Fruit fly (Drosophila melanogaster) whole organism, larva: Measurements from ENCODE around the gene CG17169.

Source experiments
- noc ChIP-seq: fragments of 200-800 bp; sonication (Bioruptor generic); optimal IDR thresholded peaks from 3 replicates; lab custom pipeline; 2019; ENCODE audit warnings: missing biosample characterization, mild to moderate bottlenecking, missing genetic modification characterization, moderate library complexity

CG17169 gene

DNA sequence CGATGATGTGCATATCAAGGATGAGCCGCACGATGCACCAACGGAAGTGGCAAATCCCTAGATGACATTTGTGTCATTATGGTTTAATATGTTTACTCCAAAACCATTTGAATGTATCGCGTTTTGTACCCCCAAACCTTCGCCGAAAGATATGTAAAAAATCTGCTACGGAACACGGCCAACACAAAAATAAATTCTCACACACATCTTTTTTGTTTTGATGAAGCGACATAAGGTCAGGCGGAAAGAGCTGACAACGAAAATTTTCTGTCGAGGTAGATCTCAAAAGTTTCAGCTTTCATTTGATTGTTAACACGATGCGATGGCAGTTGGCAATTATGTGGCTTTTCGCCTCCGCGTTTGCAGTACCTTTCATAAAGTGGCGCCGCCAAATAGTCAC is at the start of gene CG17169:
TSS of gene CG17169 (plus strand) at position 301 of the 400 bp plus-strand sequence.
- TF ChIP-seq noc, result no peak

DNA sequence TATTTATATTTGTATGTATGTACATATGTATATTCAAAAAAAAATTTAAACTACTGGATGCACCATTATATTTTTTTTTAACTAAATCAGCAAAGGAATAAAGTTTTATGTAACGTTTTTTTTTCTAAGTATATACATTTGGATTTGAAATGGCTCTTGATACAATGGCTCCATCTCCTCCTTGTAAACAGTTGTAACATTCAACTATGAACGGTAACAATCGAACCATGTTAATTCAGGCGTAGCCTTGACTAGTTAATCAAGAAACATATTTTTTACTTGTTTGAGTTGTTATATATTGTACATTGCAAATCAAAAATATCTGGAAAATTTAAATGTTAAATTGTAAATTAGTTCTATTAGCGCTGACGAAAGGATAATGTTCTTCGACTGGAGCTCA is 48.7 kb upstream of the CG17169 start, which contains the start of gene CG12061:
TSS of gene CG12061 (plus strand) at position 301 of the 400 bp plus-strand sequence.
- TF ChIP-seq noc, result no peak

DNA sequence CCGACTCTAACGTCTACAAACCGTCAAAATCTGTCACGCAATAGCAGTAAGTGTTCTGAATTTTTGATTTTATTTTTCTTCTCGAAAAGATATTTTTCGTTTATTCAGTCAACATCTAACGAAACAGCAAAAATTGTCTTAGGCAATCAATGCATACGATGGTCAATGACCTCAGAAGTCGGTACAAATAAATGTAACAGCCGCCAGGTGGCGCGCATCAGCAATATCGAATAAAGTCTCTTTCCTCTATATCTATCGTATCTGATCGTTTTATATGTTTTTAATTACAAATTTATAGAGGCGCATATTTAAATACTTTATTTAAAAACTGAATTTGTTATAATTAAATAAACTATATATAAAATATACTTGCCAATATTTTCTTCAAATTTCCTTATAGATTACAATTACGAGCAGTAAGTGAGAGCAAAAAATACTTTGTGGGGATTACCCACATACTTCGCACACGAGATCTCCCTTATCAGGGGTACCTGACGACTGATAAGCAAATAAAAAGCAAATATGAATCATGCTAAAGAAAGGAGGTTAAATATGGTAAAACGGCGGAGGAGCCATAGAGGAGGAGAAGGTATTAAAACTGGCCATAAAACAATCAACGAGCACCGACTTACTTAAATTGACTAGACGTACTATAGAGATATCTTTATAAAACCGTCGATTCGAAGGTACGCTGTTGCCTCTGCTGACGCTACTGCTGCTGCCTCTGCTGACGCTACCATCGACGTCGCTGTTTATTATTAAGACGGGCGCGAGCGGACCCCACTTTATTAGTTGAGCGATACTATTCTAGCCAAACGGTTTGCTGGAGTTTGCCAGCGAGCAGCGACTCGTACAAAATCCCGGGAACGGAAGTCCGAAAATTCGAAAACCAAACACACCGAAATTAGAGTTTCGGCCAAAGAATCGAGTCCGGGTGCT is 16.7 kb upstream of the CG17169 start, which contains the start of gene CG17167:
TSS of gene CG17167 (plus strand) at position 781 of the 939 bp plus-strand sequence.
- no peak for TF ChIP-seq noc

DNA sequence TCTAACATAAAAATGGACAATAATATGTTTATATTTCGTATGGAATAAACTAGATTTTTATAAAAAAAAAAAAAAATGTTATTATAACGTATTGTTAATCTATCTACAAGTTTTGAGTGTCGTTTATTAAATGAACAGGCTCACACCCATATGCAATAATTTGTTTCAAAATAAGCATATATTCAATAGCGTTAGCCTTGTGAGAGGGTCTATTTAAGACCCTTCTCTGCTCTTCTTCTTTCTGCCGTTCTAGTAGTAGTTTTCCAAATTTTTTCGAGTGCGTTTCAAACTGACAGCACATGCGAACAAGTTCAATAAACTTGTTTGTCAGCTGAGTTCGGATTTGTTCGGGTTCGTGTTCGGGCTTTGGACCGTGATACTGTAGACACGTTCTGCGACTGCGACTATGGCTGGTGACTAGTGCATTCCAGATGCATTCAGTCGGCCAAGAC is 13.2 kb upstream of the CG17169 start:
- no peak for TF ChIP-seq noc

DNA sequence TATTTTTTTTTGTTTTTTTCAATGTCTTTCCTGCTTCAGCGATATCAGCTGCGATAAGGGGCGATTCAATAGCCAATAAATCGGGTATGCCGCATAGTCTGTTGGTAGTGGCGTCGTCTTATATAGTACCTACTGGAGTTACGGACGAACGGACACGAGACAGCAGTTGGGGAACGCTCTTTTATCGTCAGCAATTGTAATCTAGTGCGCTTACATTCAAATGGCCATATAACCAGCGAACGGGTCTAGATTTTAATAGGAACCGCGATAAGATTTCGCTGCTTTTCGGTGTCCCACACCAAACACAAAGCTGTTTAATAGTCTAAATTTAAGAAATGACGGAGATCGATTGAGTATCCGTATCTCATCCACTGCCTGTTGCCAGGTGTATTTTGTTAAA is 11.1 kb upstream of the CG17169 start:
- TF ChIP-seq noc, result no peak

DNA sequence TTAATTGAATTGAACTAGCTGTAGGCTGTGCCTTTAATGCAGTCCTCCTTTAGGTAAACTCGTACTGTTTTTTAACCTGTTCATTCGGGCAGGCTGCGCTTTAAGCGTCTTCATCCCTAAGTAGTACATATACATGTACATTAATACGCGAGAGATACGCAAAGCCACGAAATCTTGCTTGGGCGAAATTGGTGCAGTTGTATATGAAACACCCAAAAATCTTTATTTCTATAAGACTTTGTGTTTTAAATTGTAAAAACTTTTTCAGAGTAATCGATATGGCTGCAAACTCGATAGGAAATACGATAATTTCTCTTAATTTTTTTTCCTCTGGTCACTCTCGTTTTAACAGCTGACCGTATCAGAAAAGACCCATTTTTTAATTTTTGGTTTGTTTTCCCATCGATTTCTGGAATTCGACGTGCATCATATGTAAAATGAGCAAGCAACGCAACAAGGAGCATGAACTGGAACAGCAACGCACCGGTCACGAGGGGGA is 2.0 kb upstream of the CG17169 start, which contains the start of the genes CG17163 and CG17168:
TSS of gene CG17163 (minus strand) at position 303 of the 499 bp plus-strand sequence.
TSS of gene CG17168 (plus strand) at position 332 of the 499 bp plus-strand sequence.
- TF ChIP-seq noc, result no peak

DNA sequence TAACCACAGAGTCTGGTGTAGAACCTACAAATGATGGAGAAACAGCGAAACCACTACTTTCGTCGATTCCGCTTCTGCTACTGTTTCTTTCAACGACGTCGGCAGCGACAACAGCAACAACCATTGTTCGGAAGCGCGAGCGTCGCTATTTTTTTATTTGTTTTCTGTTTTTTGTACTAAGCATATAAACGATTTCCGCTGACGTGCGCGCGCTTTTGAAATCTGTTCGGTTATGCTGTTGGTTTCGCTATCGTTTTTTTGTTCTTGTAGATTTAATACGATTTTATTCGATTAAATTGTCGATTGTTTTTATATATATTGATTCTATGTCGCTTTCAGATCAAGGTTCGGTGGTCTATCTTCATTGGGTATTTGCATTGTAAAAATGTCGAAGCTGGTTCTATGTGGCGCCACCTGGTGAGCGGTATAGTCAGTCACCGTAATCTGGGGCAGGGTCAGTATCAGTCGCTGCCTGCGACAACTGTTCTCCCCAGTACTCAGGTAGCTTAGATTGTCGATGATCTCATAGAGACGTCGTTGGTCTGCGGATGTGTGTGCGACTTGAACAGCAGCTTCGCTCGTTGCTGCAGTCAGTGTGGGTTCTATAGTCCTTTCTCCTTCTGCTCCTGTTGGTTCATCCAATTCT is 4.7 kb downstream of the CG17169 start:
- no peak for TF ChIP-seq noc

DNA sequence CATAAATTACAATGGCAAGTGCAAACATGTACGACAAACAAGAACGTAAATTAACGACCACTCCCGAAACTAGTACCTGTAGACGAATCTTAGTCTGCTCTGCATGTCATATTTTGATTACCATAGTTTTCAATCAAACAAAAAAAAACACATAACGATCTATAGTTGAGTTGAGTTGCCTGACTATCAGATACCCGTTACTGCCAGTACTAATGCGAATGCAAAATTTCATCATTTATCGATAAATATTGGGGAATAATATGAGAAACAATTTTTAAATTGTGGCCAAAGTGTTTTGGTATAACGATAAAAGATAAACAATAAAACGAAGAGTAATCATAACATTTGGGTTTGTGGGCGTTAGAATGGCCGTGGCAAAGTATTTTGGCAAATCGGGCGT is 6.0 kb downstream of the CG17169 start:
- TF ChIP-seq noc, result no peak

DNA sequence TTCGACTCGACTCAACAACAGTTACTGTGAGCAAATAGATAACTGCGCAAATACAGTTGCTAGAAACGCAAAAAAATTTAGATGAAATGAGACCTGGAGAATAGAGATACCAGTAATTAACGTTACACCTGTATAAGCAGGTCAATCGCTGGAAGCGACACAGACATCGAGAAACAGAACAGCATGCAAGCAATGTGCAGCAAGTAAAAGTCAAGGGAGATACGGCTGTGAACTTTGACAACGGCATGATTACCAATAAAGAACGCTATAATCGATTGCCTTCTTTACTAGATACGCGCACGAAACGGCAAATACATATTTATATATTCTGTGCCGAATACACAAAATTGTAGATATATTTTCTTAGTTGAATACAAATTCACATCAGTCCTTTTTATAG is 6.8 kb downstream of the CG17169 start:
- TF ChIP-seq noc, result no peak

DNA sequence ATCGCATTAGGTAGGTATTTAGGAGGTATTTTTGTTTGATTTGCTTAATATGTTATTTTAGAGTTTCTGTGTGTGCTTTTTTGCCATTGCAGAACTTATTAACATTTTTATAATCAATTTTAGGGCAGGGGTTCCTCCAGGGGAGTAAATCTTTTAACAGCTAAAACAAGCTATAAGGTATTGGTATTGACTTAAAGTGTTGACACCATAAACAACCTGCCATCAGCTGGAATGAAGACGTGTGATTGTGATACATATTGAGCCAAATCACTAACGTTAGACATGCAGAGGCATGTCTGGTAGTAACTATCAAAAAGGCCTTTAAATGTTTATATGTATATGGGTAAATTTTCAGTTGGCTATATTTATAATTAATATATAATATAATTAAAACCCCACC is 7.3 kb downstream of the CG17169 start:
- TF ChIP-seq noc, result no peak

DNA sequence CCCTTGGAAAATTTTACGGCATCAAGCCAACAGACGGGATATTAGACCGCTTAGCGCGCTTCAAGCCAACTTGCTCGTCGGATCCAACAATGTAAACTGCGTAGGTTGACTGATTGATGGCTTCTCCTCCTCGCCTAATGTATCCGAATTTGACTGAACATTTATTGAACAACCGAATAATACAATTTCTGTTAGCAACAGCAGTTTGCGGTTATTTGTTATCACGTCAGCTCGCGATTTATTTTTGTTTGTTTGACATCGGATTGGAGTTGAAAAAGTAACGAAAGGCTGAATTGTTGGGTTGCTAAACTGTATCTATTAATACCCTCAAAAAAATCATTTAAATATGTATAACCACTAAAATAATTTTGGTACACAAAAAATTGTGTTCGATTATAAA is 8.1 kb downstream of the CG17169 start, which contains the start of gene CG17159:
TSS of gene CG17159 (minus strand) at position 101 of the 400 bp plus-strand sequence.
- no peak for TF ChIP-seq noc

DNA sequence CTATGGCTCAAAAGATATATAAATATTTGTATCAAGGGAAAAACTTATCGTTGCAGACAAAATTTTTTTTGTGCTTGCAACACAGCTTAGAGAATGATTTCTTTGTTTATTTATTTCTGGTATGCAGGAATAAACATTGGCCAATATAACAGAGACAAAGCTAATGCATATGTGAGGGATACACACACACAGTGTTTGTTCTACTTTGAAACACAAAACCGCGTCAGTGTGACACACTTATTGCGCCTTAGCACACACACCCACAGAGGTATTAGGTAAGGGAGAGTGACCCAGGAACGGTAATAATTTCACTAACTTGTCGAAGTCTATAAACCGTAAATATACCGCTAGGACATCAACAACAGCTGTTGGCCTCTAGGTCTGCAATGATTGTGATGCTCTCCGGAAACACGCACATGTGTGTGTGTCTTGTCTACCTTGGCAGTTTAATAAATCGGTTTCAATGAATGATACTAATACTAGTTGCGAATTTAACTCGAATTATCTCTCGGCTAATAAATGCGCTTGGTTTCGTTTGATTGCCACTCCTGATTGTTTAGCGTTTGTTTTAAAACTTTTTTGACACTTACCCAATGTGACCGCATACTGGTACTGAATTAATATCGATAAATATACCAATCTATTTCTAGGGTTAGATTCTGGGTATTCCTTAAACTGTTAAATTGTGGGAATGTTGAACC is 11.8 kb downstream of the CG17169 start, which contains the start of gene CG17162:
TSS of gene CG17162 (minus strand) at position 619 of the 701 bp plus-strand sequence.
- no peak for TF ChIP-seq noc

DNA sequence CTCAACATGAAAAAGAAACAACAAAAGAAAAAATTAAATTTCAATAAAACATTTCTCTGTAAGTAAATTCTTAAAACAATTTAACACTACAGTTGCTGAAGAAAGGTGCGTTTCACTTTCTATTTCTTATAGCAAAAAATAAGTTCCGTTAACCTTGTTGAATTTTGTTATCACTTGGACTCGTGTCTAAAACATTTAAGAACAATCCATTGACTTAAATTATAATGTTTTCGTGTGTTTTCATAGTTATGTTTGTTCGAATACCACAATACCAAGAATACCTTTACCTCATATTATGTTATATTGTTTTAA is 12.3 kb downstream of the CG17169 start:
- TF ChIP-seq noc, result no peak

DNA sequence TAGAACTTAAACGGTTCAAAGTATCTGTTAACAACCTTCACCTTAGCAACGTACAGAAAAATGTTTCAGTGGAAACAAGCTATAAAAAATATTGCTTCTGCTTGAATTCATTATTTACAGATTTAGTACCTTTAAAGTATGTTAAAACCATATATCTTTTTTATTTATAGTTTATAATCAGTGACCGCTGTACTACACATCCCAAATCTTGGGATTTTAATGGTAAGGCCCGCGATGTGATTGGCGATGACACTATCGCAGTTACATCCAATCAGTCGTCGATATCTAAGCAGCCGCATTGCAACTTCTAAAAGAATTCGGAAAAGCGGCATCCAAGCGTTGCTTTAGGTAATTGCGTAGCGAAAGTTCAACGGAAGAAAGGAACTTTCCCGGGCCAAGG is 12.8 kb downstream of the CG17169 start:
- no peak for TF ChIP-seq noc

DNA sequence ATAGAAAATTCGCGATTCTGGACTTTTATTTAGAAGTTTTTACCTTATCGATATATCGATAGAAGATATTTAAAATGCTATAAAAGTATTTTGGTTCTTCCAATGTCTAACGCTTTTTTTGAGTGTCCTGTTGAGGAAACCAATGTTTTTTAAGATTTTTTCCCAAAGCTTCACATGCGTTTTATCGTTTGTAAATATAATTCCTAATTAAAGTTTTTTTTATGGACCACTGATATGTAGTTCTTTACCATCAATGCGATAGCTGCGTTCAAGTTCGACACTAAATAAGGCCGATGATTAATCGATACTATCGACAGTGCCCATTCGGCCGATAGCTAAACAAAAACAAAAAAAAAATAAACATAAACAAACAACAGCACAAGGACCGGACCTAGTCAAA is 21.2 kb downstream of the CG17169 start, which contains the start of gene ATbp:
TSS of gene ATbp (plus strand) at position 312 of the 400 bp plus-strand sequence.
- no peak for TF ChIP-seq noc
